Worm (Caenorhabditis elegans) whole organism, L2 larva: ENCODE results near the gene let-756.

ENCODE experiments used
- F13H6.1 ChIP-seq: sonication (generic microtip); optimal IDR thresholded peaks from 2 replicates; lab custom pipeline; 2016; ENCODE audit warnings: missing genetic modification characterization, missing compliant biosample characterization
- R02D3.7 ChIP-seq: fragments of 150-350 bp; optimal IDR thresholded peaks from 2 replicates; lab custom pipeline; 2014; ENCODE audit warnings: missing biosample characterization, missing genetic modification characterization
- ZK546.5 ChIP-seq: sonication (generic microtip); optimal IDR thresholded peaks from 2 replicates; lab custom pipeline; 2017; ENCODE audit warnings: missing biosample characterization, missing genetic modification characterization
- alr-1 ChIP-seq: fragments of 150-350 bp; optimal IDR thresholded peaks from 2 replicates; lab custom pipeline; 2014; ENCODE audit warnings: missing biosample characterization, missing genetic modification characterization
- blmp-1 ChIP-seq: sonication (generic microtip); optimal IDR thresholded peaks from 2 replicates; lab custom pipeline; 2017; ENCODE audit warnings: missing genetic modification characterization, mild to moderate bottlenecking, missing compliant biosample characterization, antibody characterized with exemption, moderate library complexity; ENCODE audit not compliant: insufficient read depth
- ceh-16 ChIP-seq: fragments of 150-350 bp; optimal IDR thresholded peaks from 2 replicates; lab custom pipeline; 2014; ENCODE audit warnings: missing biosample characterization, missing genetic modification characterization
- ceh-82 ChIP-seq: fragments of 150-350 bp; optimal IDR thresholded peaks from 2 replicates; lab custom pipeline; 2014; ENCODE audit warnings: missing biosample characterization, missing genetic modification characterization
- crh-2 ChIP-seq: sonication (generic microtip); optimal IDR thresholded peaks from 2 replicates; lab custom pipeline; 2017; ENCODE audit warnings: missing biosample characterization, missing genetic modification characterization
- egl-27 ChIP-seq: sonication (generic microtip); optimal IDR thresholded peaks from 3 replicates; lab custom pipeline; 2017; ENCODE audit warnings: missing biosample characterization, missing genetic modification reagents, missing genetic modification characterization
- elt-1 ChIP-seq: fragments of 150-350 bp; optimal IDR thresholded peaks from 2 replicates; lab custom pipeline; 2014; ENCODE audit warnings: missing biosample characterization, missing genetic modification characterization
- fos-1 ChIP-seq: fragments of 150-350 bp; optimal IDR thresholded peaks from 2 replicates; lab custom pipeline; 2014; ENCODE audit warnings: missing biosample characterization, missing genetic modification characterization
- gmeb-1 ChIP-seq: fragments of 150-350 bp; optimal IDR thresholded peaks from 2 replicates; lab custom pipeline; 2014; ENCODE audit warnings: missing biosample characterization, missing genetic modification characterization
- lin-11 ChIP-seq: fragments of 150-350 bp; sonication (generic microtip); optimal IDR thresholded peaks from 2 replicates; lab custom pipeline; 2014; ENCODE audit warnings: missing biosample characterization, missing genetic modification characterization, inconsistent platforms, mixed read lengths
- lin-13 ChIP-seq: fragments of 150-350 bp; optimal IDR thresholded peaks from 2 replicates; lab custom pipeline; 2014; ENCODE audit warnings: missing biosample characterization, missing genetic modification reagents, missing genetic modification characterization
- lin-39 ChIP-seq: fragments of 150-350 bp; optimal IDR thresholded peaks from 2 replicates; lab custom pipeline; 2014; ENCODE audit warnings: missing biosample characterization, missing genetic modification reagents, missing genetic modification characterization
- lsy-2 ChIP-seq, 2 experiments: fragments of 150-350 bp in 1 of 2; sonication (generic microtip) in 1 of 2; optimal IDR thresholded peaks; 2 replicates each; lab custom pipeline; 2014 to 2017; ENCODE audit warnings: missing biosample characterization in 2 of 2, missing genetic modification characterization in 2 of 2
- mab-5 ChIP-seq: fragments of 150-350 bp; optimal IDR thresholded peaks from 2 replicates; lab custom pipeline; 2014; ENCODE audit warnings: missing biosample characterization, missing genetic modification characterization
- mdl-1 ChIP-seq, 2 experiments: fragments of 150-350 bp in 1 of 2; sonication (generic microtip) in 1 of 2; optimal IDR thresholded peaks; 2 replicates each; lab custom pipeline; 2017; ENCODE audit warnings: missing biosample characterization in 2 of 2, missing genetic modification characterization in 2 of 2
- nhr-11 ChIP-seq: fragments of 150-350 bp; optimal IDR thresholded peaks from 2 replicates; lab custom pipeline; 2014; ENCODE audit warnings: missing biosample characterization, missing genetic modification characterization
- nhr-12 ChIP-seq: fragments of 150-350 bp; optimal IDR thresholded peaks from 2 replicates; lab custom pipeline; 2014; ENCODE audit warnings: missing biosample characterization, missing genetic modification characterization
- nhr-129 ChIP-seq: fragments of 150-350 bp; optimal IDR thresholded peaks from 2 replicates; lab custom pipeline; 2014; ENCODE audit warnings: missing biosample characterization, missing genetic modification characterization
- nhr-21 ChIP-seq: fragments of 150-350 bp; optimal IDR thresholded peaks from 2 replicates; lab custom pipeline; 2014; ENCODE audit warnings: missing biosample characterization, missing genetic modification characterization
- nhr-23 ChIP-seq: fragments of 150-350 bp; optimal IDR thresholded peaks from 2 replicates; lab custom pipeline; 2014; ENCODE audit warnings: missing biosample characterization, missing genetic modification reagents, missing genetic modification characterization
- nhr-25 ChIP-seq: fragments of 150-350 bp; sonication (generic microtip); optimal IDR thresholded peaks from 3 replicates; lab custom pipeline; 2014; ENCODE audit warnings: missing biosample characterization, missing genetic modification characterization
- nhr-6 ChIP-seq: fragments of 150-350 bp; optimal IDR thresholded peaks from 2 replicates; lab custom pipeline; 2014; ENCODE audit warnings: missing biosample characterization, missing genetic modification characterization
- nhr-77 ChIP-seq: fragments of 150-350 bp; optimal IDR thresholded peaks from 2 replicates; lab custom pipeline; 2014; ENCODE audit warnings: missing biosample characterization, missing genetic modification characterization
- peb-1 ChIP-seq: fragments of 150-350 bp; optimal IDR thresholded peaks from 2 replicates; lab custom pipeline; 2014; ENCODE audit warnings: missing biosample characterization, missing genetic modification characterization
- sem-4 ChIP-seq: fragments of 150-350 bp; optimal IDR thresholded peaks from 2 replicates; lab custom pipeline; 2014; ENCODE audit warnings: missing biosample characterization, missing genetic modification reagents, missing genetic modification characterization
- sma-3 ChIP-seq: sonication (generic microtip); optimal IDR thresholded peaks from 2 replicates; lab custom pipeline; 2016; ENCODE audit warnings: missing genetic modification reagents, missing genetic modification characterization, missing compliant biosample characterization
- sma-9 ChIP-seq, 2 experiments: fragments of 150-350 bp in 1 of 2; sonication (generic microtip) in 1 of 2; optimal IDR thresholded peaks; 2 replicates each; lab custom pipeline; 2014 to 2016; ENCODE audit warnings: missing genetic modification characterization in 2 of 2, mild to moderate bottlenecking in 1 of 2, missing biosample characterization in 1 of 2, missing compliant biosample characterization in 1 of 2, missing genetic modification reagents in 1 of 2, moderate library complexity in 1 of 2
- snpc-4 ChIP-seq: fragments of 150-350 bp; optimal IDR thresholded peaks from 2 replicates; lab custom pipeline; 2014; ENCODE audit warnings: missing biosample characterization, missing genetic modification characterization
- unc-55 ChIP-seq: fragments of 150-350 bp; sonication (generic microtip); optimal IDR thresholded peaks from 3 replicates; lab custom pipeline; 2014; ENCODE audit warnings: missing biosample characterization, missing genetic modification reagents, missing genetic modification characterization
- unc-62 ChIP-seq: fragments of 150-350 bp; optimal IDR thresholded peaks from 2 replicates; lab custom pipeline; 2014; ENCODE audit warnings: missing biosample characterization, missing genetic modification reagents, missing genetic modification characterization
- zag-1 ChIP-seq: fragments of 150-350 bp; optimal IDR thresholded peaks from 2 replicates; lab custom pipeline; 2014; ENCODE audit warnings: missing biosample characterization, missing genetic modification characterization
- ztf-4 ChIP-seq: fragments of 150-350 bp; optimal IDR thresholded peaks from 2 replicates; lab custom pipeline; 2014; ENCODE audit warnings: missing biosample characterization, missing genetic modification characterization

let-756 gene

DNA sequence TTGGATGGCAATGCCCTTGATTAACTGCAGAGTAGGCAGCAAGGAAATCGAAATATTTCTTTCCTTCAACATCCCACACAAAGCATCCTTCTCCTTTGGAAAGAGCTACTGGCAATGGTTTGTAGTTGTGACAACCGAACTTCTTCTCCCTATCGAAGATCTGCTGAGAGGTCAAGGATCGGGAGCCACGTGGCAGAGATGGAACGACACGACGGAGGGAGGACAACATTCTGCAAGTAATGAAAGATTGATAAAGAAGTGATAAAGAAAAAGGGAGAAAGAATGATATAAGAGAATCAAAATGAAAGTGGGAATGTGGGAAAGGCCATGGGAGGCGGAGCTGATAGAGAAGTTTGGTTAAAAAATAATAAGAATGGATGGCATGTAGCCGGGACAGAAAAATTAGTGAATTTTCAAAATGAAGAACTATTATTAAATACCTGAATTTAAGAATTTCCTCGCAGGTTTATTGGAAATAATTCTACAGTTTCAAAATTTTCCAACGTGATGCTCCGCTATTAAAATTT lies 11.2 kb upstream of the let-756 start, which contains the start of gene oatr-1:
Gene oatr-1 (minus strand): TSS at position 477 of the 527 bp plus-strand sequence.
- TF ChIP-seq nhr-25: no peak
- TF ChIP-seq unc-55 (GFP tag; lab: Kevin White, UChicago): no peak
- no peak for TF ChIP-seq ceh-16
- TF ChIP-seq unc-62 (GFP tag; lab: Kevin White, UChicago): no peak
- no peak for TF ChIP-seq snpc-4
- peak in 1 of 2 experiments; percentile 2 for TF ChIP-seq mdl-1 (tag; optimal IDR thresholded peaks at IDR 0.05; lab: Kevin White, UChicago)
- no peak for TF ChIP-seq elt-1 (tag; lab: Kevin White, UChicago)
- TF ChIP-seq ceh-82: no peak
- peak; percentile 64 for TF ChIP-seq sma-9 (GFP tag; optimal IDR thresholded peaks at IDR 0.05; lab: Kevin White, UChicago)
- no peak for TF ChIP-seq sma-9 (tag; optimal IDR thresholded peaks at IDR 0.05; lab: Kevin White, UChicago)
- TF ChIP-seq fos-1 (tag; lab: Kevin White, UChicago): peak; percentile 7
- no peak for TF ChIP-seq sem-4 (tag; lab: Kevin White, UChicago)
- TF ChIP-seq nhr-6 (tag; lab: Kevin White, UChicago): no peak
- TF ChIP-seq gmeb-1 (tag; lab: Kevin White, UChicago): no peak
- no peak for TF ChIP-seq R02D3.7
- TF ChIP-seq lin-11 (tag; lab: Kevin White, UChicago): no peak
- no peak for TF ChIP-seq nhr-11 (tag; lab: Kevin White, UChicago)
- TF ChIP-seq nhr-77 (tag; lab: Kevin White, UChicago): no peak
- no peak for TF ChIP-seq alr-1 (tag; lab: Kevin White, UChicago)
- no peak for TF ChIP-seq mab-5
- TF ChIP-seq crh-2: peak; percentile 81
- no peak for TF ChIP-seq peb-1 (tag; lab: Kevin White, UChicago)
- TF ChIP-seq lsy-2 (tag; optimal IDR thresholded peaks at IDR 0.05; lab: Kevin White, UChicago): no peak

- TF ChIP-seq nhr-25 (peak; percentile 73), nhr-129 (tag; lab: Kevin White, UChicago) (no peak), fos-1 (tag; lab: Kevin White, UChicago) (peak; percentile 59), ztf-4 (tag; lab: Kevin White, UChicago) (no peak), egl-27 (tag; lab: Kevin White, UChicago) (peak; percentile 31), nhr-6 (tag; lab: Kevin White, UChicago) (no peak), mdl-1 (tag; optimal IDR thresholded peaks at IDR 0.05; lab: Kevin White, UChicago) (peak in 1 of 2 experiments; percentile 18), sma-3 (GFP tag; lab: Kevin White, UChicago) (peak; percentile 38), zag-1 (tag; lab: Kevin White, UChicago) (no peak), crh-2 (peak; percentile 12), lsy-2 (tag; optimal IDR thresholded peaks at IDR 0.05; lab: Kevin White, UChicago) (peak in 1 of 2 experiments; percentile 23), snpc-4 (no peak), nhr-21 (tag; lab: Kevin White, UChicago) (peak; percentile 68), sma-9 (GFP tag; optimal IDR thresholded peaks at IDR 0.05; lab: Kevin White, UChicago) (peak; percentile 95), sma-9 (tag; optimal IDR thresholded peaks at IDR 0.05; lab: Kevin White, UChicago) (no peak), nhr-12 (no peak), blmp-1 (tag; lab: Kevin White, UChicago) (peak; percentile 34), gmeb-1 (tag; lab: Kevin White, UChicago) (peak; percentile 14)
Observed at ce11 chrIII:6396381-6396780, 10.5 kb upstream of the let-756 start.

DNA sequence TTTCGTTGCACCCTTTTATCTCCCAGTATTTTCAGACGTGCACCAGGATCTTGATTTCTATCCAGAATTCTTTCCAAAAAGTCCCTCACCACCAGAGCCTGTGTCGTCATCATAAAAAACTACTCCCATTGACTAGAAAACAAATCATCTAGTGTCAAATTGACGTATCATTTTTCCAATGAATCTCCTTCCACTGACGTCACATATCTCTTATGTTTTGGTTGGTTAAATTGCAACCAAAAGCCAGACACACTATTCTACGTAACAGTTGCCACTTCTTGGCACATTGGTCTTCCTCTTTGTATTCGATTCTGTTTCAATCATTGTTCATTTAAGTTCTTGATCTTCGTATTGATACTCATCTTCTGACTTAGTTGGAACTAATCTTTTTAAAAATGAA lies 8.8 kb upstream of the let-756 start:
- TF ChIP-seq sem-4 (tag; lab: Kevin White, UChicago) (no peak), nhr-129 (tag; lab: Kevin White, UChicago) (peak; percentile 47), F13H6.1 (tag; lab: Kevin White, UChicago) (peak; percentile 15), lsy-2 (tag; optimal IDR thresholded peaks at IDR 0.05; lab: Kevin White, UChicago) (peak in 1 of 2 experiments; percentile 45), ZK546.5 (tag; lab: Kevin White, UChicago) (no peak), sma-9 (GFP tag; optimal IDR thresholded peaks at IDR 0.05; lab: Kevin White, UChicago) (peak; percentile 53), sma-9 (tag; optimal IDR thresholded peaks at IDR 0.05; lab: Kevin White, UChicago) (no peak)

ce11 chrIII:6399424-6399823 lies 7.5 kb upstream of the let-756 start:
- no peak for TF ChIP-seq lin-13 (GFP tag; lab: Kevin White, UChicago)
- TF ChIP-seq egl-27 (tag; lab: Kevin White, UChicago): no peak
- no peak for TF ChIP-seq lin-39
- no peak for TF ChIP-seq nhr-77 (tag; lab: Kevin White, UChicago)
- no peak for TF ChIP-seq nhr-23 (tag; lab: Kevin White, UChicago)
- TF ChIP-seq nhr-25: no peak
- TF ChIP-seq, all 48 proteins: peak for 0
